Fruit fly (Drosophila melanogaster): ENCODE measurements around the gene CG2104.

Gene CG2104

dm6 chr3R:5723122-5723521 is 30.0 kb upstream of the CG2104 start:
- TF ChIP-seq Hr78 (GFP tag; optimal IDR thresholded peaks at IDR 0.05), result no peak
- TF ChIP-seq GATAd (GFP tag; optimal IDR thresholded peaks at IDR 0.05), result no peak
- TF ChIP-seq usp (GFP tag; optimal IDR thresholded peaks at IDR 0.05), result no peak
- no peak for TF ChIP-seq brk (GFP tag; optimal IDR thresholded peaks at IDR 0.05)
- no peak for TF ChIP-seq ey (GFP tag; optimal IDR thresholded peaks at IDR 0.05)
- TF ChIP-seq Abd-B (GFP tag; optimal IDR thresholded peaks at IDR 0.05), result no peak
- no peak for TF ChIP-seq Dfd (GFP tag; optimal IDR thresholded peaks at IDR 0.05)
- TF ChIP-seq HLH106 (tag; optimal IDR thresholded peaks at IDR 0.05), result no peak
- TF ChIP-seq CrebA (GFP tag; optimal IDR thresholded peaks at IDR 0.05; ENCODE audit: borderline replicate concordance), result no peak
- no peak for TF ChIP-seq rgr (GFP tag; optimal IDR thresholded peaks at IDR 0.05)
- TF ChIP-seq psq (GFP tag; optimal IDR thresholded peaks at IDR 0.05), result no peak
- TF ChIP-seq CG9705 (GFP tag; optimal IDR thresholded peaks at IDR 0.05), result no peak
- TF ChIP-seq Dif (GFP tag; optimal IDR thresholded peaks at IDR 0.05; ENCODE audit: partially characterized antibody), result no peak

dm6 chr3R:5716755-5717309 is 23.7 kb upstream of the CG2104 start, which contains the start of gene cas:
Gene cas, minus strand, starts transcription at chr3R:5716805.
- TF ChIP-seq Myc (optimal IDR thresholded peaks at IDR 0.05) (no peak), Rel (GFP tag; optimal IDR thresholded peaks at IDR 0.05) (no peak), Rel (tag; optimal IDR thresholded peaks at IDR 0.05) (no peak), rgr (GFP tag; optimal IDR thresholded peaks at IDR 0.05) (no peak), Hr78 (GFP tag; optimal IDR thresholded peaks at IDR 0.05) (no peak), h (GFP tag; optimal IDR thresholded peaks at IDR 0.05) (no peak), CG32264 (GFP tag; optimal IDR thresholded peaks at IDR 0.05) (no peak), sage (GFP tag; optimal IDR thresholded peaks at IDR 0.05) (no peak), Hnf4 (GFP tag; optimal IDR thresholded peaks at IDR 0.05) (no peak), psq (GFP tag; optimal IDR thresholded peaks at IDR 0.05) (no peak), dsf (GFP tag; optimal IDR thresholded peaks at IDR 0.05; ENCODE audit: borderline replicate concordance) (no peak), ey (GFP tag; optimal IDR thresholded peaks at IDR 0.05) (no peak)

DNA sequence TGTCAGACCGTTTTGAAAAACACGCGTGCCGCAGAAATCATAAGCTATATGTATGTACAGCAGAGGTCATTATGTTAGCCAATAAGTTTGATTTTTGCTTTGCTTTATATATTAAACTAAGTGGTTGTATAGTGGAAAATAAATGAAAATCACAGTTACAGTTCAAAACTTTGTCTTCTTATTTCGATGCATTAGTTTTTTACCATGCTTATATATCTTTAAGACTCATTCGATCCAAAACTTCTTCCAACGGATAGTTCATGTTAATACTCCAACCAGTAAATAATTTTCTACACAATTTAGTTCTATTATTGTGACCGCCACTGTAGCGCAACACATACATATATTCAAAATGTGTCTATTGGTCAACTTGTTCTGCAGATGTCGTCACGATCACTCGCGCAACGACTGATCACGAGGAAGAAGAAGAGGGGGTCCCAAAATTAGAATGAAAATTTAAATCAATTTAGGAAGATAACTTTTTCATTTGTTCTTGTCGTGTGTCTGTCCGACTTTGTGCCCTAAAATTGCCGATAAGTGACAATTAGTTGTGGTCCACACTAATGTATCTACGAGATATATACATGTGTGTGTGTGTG is 12.5 kb upstream of the CG2104 start:
- TF ChIP-seq sage (GFP tag; optimal IDR thresholded peaks at IDR 0.05), result no peak
- TF ChIP-seq Abd-B (GFP tag; optimal IDR thresholded peaks at IDR 0.05), result no peak
- TF ChIP-seq Sp1 (GFP tag; optimal IDR thresholded peaks at IDR 0.05), result no peak
- TF ChIP-seq Dif (GFP tag; optimal IDR thresholded peaks at IDR 0.05; ENCODE audit: partially characterized antibody), result no peak
- TF ChIP-seq Hr83 (GFP tag; optimal IDR thresholded peaks at IDR 0.05; ENCODE audit: poor library complexity, severe bottlenecking), result no peak
- no peak for TF ChIP-seq dl (GFP tag; optimal IDR thresholded peaks at IDR 0.05; ENCODE audit: insufficient read depth in 1 of 2, partially characterized antibody in 2 of 2)
- TF ChIP-seq fru (GFP tag; optimal IDR thresholded peaks at IDR 0.05), result no peak
- TF ChIP-seq OdsH (GFP tag; optimal IDR thresholded peaks at IDR 0.05), result no peak
- peak; percentile 53 for TF ChIP-seq HLH106 (tag; optimal IDR thresholded peaks at IDR 0.05)
- TF ChIP-seq br (GFP tag; optimal IDR thresholded peaks at IDR 0.05), result no peak
- TF ChIP-seq Myc (optimal IDR thresholded peaks at IDR 0.05), result no peak
- TF ChIP-seq Jra (GFP tag; optimal IDR thresholded peaks at IDR 0.05), result no peak
- no peak for TF ChIP-seq tai (GFP tag; optimal IDR thresholded peaks at IDR 0.05)
- TF ChIP-seq Vsx2 (GFP tag; optimal IDR thresholded peaks at IDR 0.05; ENCODE audit: partially characterized antibody), result no peak
- TF ChIP-seq jim (GFP tag; optimal IDR thresholded peaks at IDR 0.05), result no peak
- no peak for TF ChIP-seq woc (GFP tag; optimal IDR thresholded peaks at IDR 0.05)
- peak; percentile 63 for TF ChIP-seq h (GFP tag; optimal IDR thresholded peaks at IDR 0.05)
- TF ChIP-seq Rel (GFP tag; optimal IDR thresholded peaks at IDR 0.05), result no peak
- no peak for TF ChIP-seq Rel (tag; optimal IDR thresholded peaks at IDR 0.05)
- TF ChIP-seq pan (optimal IDR thresholded peaks at IDR 0.05), result no peak
- TF ChIP-seq foxo (GFP tag; optimal IDR thresholded peaks at IDR 0.05), result peak in 1 of 2 experiments; percentile 53
- no peak for TF ChIP-seq dsf (GFP tag; optimal IDR thresholded peaks at IDR 0.05; ENCODE audit: borderline replicate concordance)
- TF ChIP-seq GATAd (GFP tag; optimal IDR thresholded peaks at IDR 0.05), result no peak
- TF ChIP-seq lola (GFP tag; optimal IDR thresholded peaks at IDR 0.05), result no peak
- no peak for TF ChIP-seq Mio (GFP tag; optimal IDR thresholded peaks at IDR 0.05)
- TF ChIP-seq sv (GFP tag; optimal IDR thresholded peaks at IDR 0.05), result peak; percentile 7
- TF ChIP-seq brk (GFP tag; optimal IDR thresholded peaks at IDR 0.05), result no peak
- TF ChIP-seq CG32264 (GFP tag; optimal IDR thresholded peaks at IDR 0.05), result no peak
- peak; percentile 40 for TF ChIP-seq ey (GFP tag; optimal IDR thresholded peaks at IDR 0.05)
- TF ChIP-seq psq (GFP tag; optimal IDR thresholded peaks at IDR 0.05), result no peak
- peak; percentile 22 for TF ChIP-seq dmrt93B (GFP tag; optimal IDR thresholded peaks at IDR 0.05)
- peak; percentile 26 for TF ChIP-seq rgr (GFP tag; optimal IDR thresholded peaks at IDR 0.05)
- TF ChIP-seq Hr78 (GFP tag; optimal IDR thresholded peaks at IDR 0.05), result no peak
- TF ChIP-seq usp (GFP tag; optimal IDR thresholded peaks at IDR 0.05), result no peak
- no peak for TF ChIP-seq CG9705 (GFP tag; optimal IDR thresholded peaks at IDR 0.05)
- no peak for TF ChIP-seq N (GFP tag; optimal IDR thresholded peaks at IDR 0.05)
- TF ChIP-seq Hnf4 (GFP tag; optimal IDR thresholded peaks at IDR 0.05), result no peak
- no peak for TF ChIP-seq CrebA (GFP tag; optimal IDR thresholded peaks at IDR 0.05; ENCODE audit: borderline replicate concordance)
- TF ChIP-seq Dfd (GFP tag; optimal IDR thresholded peaks at IDR 0.05), result no peak
